Fruit fly (Drosophila melanogaster) whole organism, pupa: ENCODE data around the gene CG31688.
A peak's percentile ranks its signal among the peaks of the same experiment; 100 is the strongest.

Source experiments
- CG10348 ChIP-seq: fragments of 200-800 bp; sonication (Bioruptor generic); IDR thresholded peaks from 2 replicates; pipeline ENCODE4 v1.3.6; 2022; ENCODE audit warnings: missing biosample characterization, missing genetic modification characterization
- CG12605 ChIP-seq: fragments of 200-800 bp; sonication (Bioruptor generic); IDR thresholded peaks from 2 replicates; pipeline ENCODE4 v1.3.6; 2022; ENCODE audit warnings: missing biosample characterization, missing genetic modification characterization
- CG13204 ChIP-seq: fragments of 200-800 bp; sonication (Bioruptor generic); optimal IDR thresholded peaks from 2 replicates; lab custom pipeline; 2018; ENCODE audit warnings: missing biosample characterization, mild to moderate bottlenecking, missing genetic modification characterization, moderate library complexity
- CG14655 ChIP-seq: fragments of 200-800 bp; sonication (Bioruptor generic); optimal IDR thresholded peaks from 3 replicates; lab custom pipeline; 2017; ENCODE audit warnings: mild to moderate bottlenecking, missing biosample characterization, missing genetic modification reagents, missing genetic modification characterization
- CG15710 ChIP-seq: fragments of 200-800 bp; sonication (Bioruptor generic); optimal IDR thresholded peaks from 2 replicates; lab custom pipeline; 2018; ENCODE audit warnings: missing biosample characterization, mild to moderate bottlenecking, missing genetic modification characterization, moderate library complexity
- CG17806 ChIP-seq: fragments of 200-800 bp; sonication (Bioruptor generic); optimal IDR thresholded peaks from 2 replicates; lab custom pipeline; 2018; ENCODE audit warnings: missing biosample characterization, mild to moderate bottlenecking, missing genetic modification characterization, moderate library complexity
- CG32121 ChIP-seq: fragments of 200-800 bp; sonication (Bioruptor generic); IDR thresholded peaks from 2 replicates; pipeline ENCODE4 v1.3.6; 2022; ENCODE audit warnings: missing biosample characterization, missing genetic modification characterization
- CG34367 ChIP-seq: fragments of 200-800 bp; sonication (Bioruptor generic); optimal IDR thresholded peaks from 2 replicates; lab custom pipeline; 2018; ENCODE audit warnings: missing biosample characterization, mild to moderate bottlenecking, missing genetic modification characterization
- CG4496 ChIP-seq: fragments of 200-800 bp; sonication (Bioruptor generic); IDR thresholded peaks from 3 replicates; pipeline ENCODE4 v1.3.6; 2022; ENCODE audit warnings: missing biosample characterization, missing genetic modification characterization
- CG8159 ChIP-seq: fragments of 200-800 bp; sonication (Bioruptor generic); optimal IDR thresholded peaks from 3 replicates; lab custom pipeline; 2018; ENCODE audit warnings: missing biosample characterization, mild to moderate bottlenecking, missing genetic modification characterization, moderate library complexity
- CG8301 ChIP-seq: fragments of 200-800 bp; sonication (Bioruptor generic); optimal IDR thresholded peaks from 2 replicates; lab custom pipeline; 2018; ENCODE audit warnings: missing biosample characterization, mild to moderate bottlenecking, missing genetic modification characterization
- CG9948 ChIP-seq: fragments of 200-800 bp; sonication (Bioruptor generic); optimal IDR thresholded peaks from 2 replicates; lab custom pipeline; 2018; ENCODE audit warnings: missing biosample characterization, mild to moderate bottlenecking, missing genetic modification characterization, moderate library complexity
- D1 ChIP-seq: fragments of 200-800 bp; sonication (Bioruptor generic); optimal IDR thresholded peaks from 2 replicates; lab custom pipeline; 2018; ENCODE audit warnings: missing biosample characterization, mild to moderate bottlenecking, missing genetic modification characterization, moderate library complexity
- EcR ChIP-seq: fragments of 200-800 bp; sonication (Bioruptor generic); optimal IDR thresholded peaks from 3 replicates; lab custom pipeline; 2019; ENCODE audit warnings: missing biosample characterization, missing genetic modification characterization, mild to moderate bottlenecking, moderate library complexity, missing genetic modification reagents
- Ets98B ChIP-seq: fragments of 200-800 bp; sonication (Bioruptor generic); IDR thresholded peaks from 2 replicates; pipeline ENCODE4 v1.3.6; 2022; ENCODE audit warnings: missing biosample characterization, missing genetic modification characterization
- Pif1A ChIP-seq: fragments of 200-800 bp; sonication (Bioruptor generic); optimal IDR thresholded peaks from 3 replicates; lab custom pipeline; 2016; ENCODE audit warnings: missing biosample characterization, missing genetic modification characterization
- Pif1B ChIP-seq: fragments of 200-800 bp; sonication (Bioruptor generic); optimal IDR thresholded peaks from 3 replicates; lab custom pipeline; 2016; ENCODE audit warnings: missing biosample characterization, missing genetic modification characterization
- Snoo ChIP-seq: fragments of 200-800 bp; sonication (Bioruptor generic); optimal IDR thresholded peaks from 3 replicates; lab custom pipeline; 2017; ENCODE audit warnings: missing biosample characterization, mild to moderate bottlenecking, missing genetic modification characterization, inconsistent platforms
- fd96Ca ChIP-seq: fragments of 200-800 bp; sonication (Bioruptor generic); IDR thresholded peaks from 3 replicates; pipeline ENCODE4 v1.3.6; 2022; ENCODE audit warnings: missing biosample characterization, missing genetic modification characterization
- gl ChIP-seq: fragments of 200-800 bp; sonication (Bioruptor generic); optimal IDR thresholded peaks from 2 replicates; lab custom pipeline; 2018; ENCODE audit warnings: missing biosample characterization, mild to moderate bottlenecking, missing genetic modification characterization
- rn ChIP-seq: fragments of 200-800 bp; sonication (Bioruptor generic); IDR thresholded peaks from 2 replicates; pipeline ENCODE4 v1.3.6; 2022; ENCODE audit warnings: missing biosample characterization, missing genetic modification characterization

CG31688 gene

dm6 chr2L:20417597-20418286 is 8.3 kb upstream of the CG31688 start:
- no peak for TF ChIP-seq EcR (GFP tag; lab: Kevin White, UChicago)
- TF ChIP-seq Pif1B (GFP tag; lab: Kevin White, UChicago): no peak
- peak; percentile 14 for TF ChIP-seq D1 (tag; lab: Kevin White, UChicago)
- no peak for TF ChIP-seq Pif1A (GFP tag; lab: Kevin White, UChicago)
- TF ChIP-seq Ets98B (GFP tag; lab: Robert Waterston, UW): no peak; the same call in 1 of the 2 replicates
- TF ChIP-seq CG8301 (tag; lab: Kevin White, UChicago): no peak
- TF ChIP-seq CG12605 (GFP tag; lab: Robert Waterston, UW): no peak

dm6 chr2L:20420035-20420434 is 6.0 kb upstream of the CG31688 start:
- no peak for TF ChIP-seq CG12605 (GFP tag; lab: Robert Waterston, UW)
- TF ChIP-seq Snoo: no peak

- TF ChIP-seq CG12605 (GFP tag; lab: Robert Waterston, UW): no peak
- TF ChIP-seq D1 (tag; lab: Kevin White, UChicago): no peak
- TF ChIP-seq CG14655: no peak
- no peak for TF ChIP-seq CG32121 (GFP tag; lab: Robert Waterston, UW)
- no peak for TF ChIP-seq CG34367 (tag; lab: Kevin White, UChicago)
- TF ChIP-seq CG9948 (tag; lab: Kevin White, UChicago): no peak
- TF ChIP-seq gl (tag; lab: Kevin White, UChicago): no peak
- TF ChIP-seq CG17806: no peak
- TF ChIP-seq CG4496 (GFP tag; lab: Robert Waterston, UW): no peak
Observed at dm6 chr2L:20424560-20424959, 1.4 kb upstream of the CG31688 start, which contains the start of gene CG15130. CG15130 (minus strand) TSS chr2L:20424660.

dm6 chr2L:20427401-20427800 is 1.4 kb downstream of the CG31688 start:
- no peak for TF ChIP-seq CG10348 (GFP tag; lab: Robert Waterston, UW)
- no peak for TF ChIP-seq CG17806
- TF ChIP-seq CG32121 (GFP tag; lab: Robert Waterston, UW): no peak
- peak; percentile 7 for TF ChIP-seq D1 (tag; lab: Kevin White, UChicago)
- no peak for TF ChIP-seq CG4496 (GFP tag; lab: Robert Waterston, UW)

- TF ChIP-seq CG8301 (tag; lab: Kevin White, UChicago) (no peak), rn (GFP tag; lab: Robert Waterston, UW) (no peak), CG4496 (GFP tag; lab: Robert Waterston, UW) (no peak), CG13204 (GFP tag; lab: Kevin White, UChicago) (no peak), Snoo (no peak), CG14655 (no peak), D1 (tag; lab: Kevin White, UChicago) (no peak), CG12605 (GFP tag; lab: Robert Waterston, UW) (no peak), CG17806 (no peak), EcR (GFP tag; lab: Kevin White, UChicago) (no peak), CG15710 (no peak), CG32121 (GFP tag; lab: Robert Waterston, UW) (no peak), CG34367 (tag; lab: Kevin White, UChicago) (no peak), Ets98B (GFP tag; lab: Robert Waterston, UW) (no peak), CG10348 (GFP tag; lab: Robert Waterston, UW) (no peak), CG8159 (tag; lab: Kevin White, UChicago) (no peak), fd96Ca (no peak), Pif1A (GFP tag; lab: Kevin White, UChicago) (no peak), gl (tag; lab: Kevin White, UChicago) (no peak), Pif1B (GFP tag; lab: Kevin White, UChicago) (no peak)
Observed at dm6 chr2L:20428382-20428755, 2.4 kb downstream of the CG31688 start.

dm6 chr2L:20428756-20429408 is 2.9 kb downstream of the CG31688 start:
- TF ChIP-seq CG32121 (GFP tag; lab: Robert Waterston, UW) (0 out of 2 replicates have a peak, but pooled peaks have one; percentile 16), CG34367 (tag; lab: Kevin White, UChicago) (no peak), CG4496 (GFP tag; lab: Robert Waterston, UW) (no peak), Pif1A (GFP tag; lab: Kevin White, UChicago) (no peak), CG15710 (no peak), Snoo (peak; percentile 32), fd96Ca (peak; percentile 38; the same call in 1 of the 3 replicates), CG12605 (GFP tag; lab: Robert Waterston, UW) (no peak), EcR (GFP tag; lab: Kevin White, UChicago) (peak; percentile 9), CG10348 (GFP tag; lab: Robert Waterston, UW) (no peak), gl (tag; lab: Kevin White, UChicago) (no peak), D1 (tag; lab: Kevin White, UChicago) (peak; percentile 51), rn (GFP tag; lab: Robert Waterston, UW) (no peak), Ets98B (GFP tag; lab: Robert Waterston, UW) (no peak), CG9948 (tag; lab: Kevin White, UChicago) (no peak), CG13204 (GFP tag; lab: Kevin White, UChicago) (peak; percentile 53), CG8159 (tag; lab: Kevin White, UChicago) (peak; percentile 2), CG17806 (no peak), CG14655 (no peak), Pif1B (GFP tag; lab: Kevin White, UChicago) (no peak), CG8301 (tag; lab: Kevin White, UChicago) (no peak)
- TF ChIP-seq, all 21 proteins: peak for 7
